Worm (Caenorhabditis elegans): Measurements from ENCODE around the gene K07D4.5.

DNA sequence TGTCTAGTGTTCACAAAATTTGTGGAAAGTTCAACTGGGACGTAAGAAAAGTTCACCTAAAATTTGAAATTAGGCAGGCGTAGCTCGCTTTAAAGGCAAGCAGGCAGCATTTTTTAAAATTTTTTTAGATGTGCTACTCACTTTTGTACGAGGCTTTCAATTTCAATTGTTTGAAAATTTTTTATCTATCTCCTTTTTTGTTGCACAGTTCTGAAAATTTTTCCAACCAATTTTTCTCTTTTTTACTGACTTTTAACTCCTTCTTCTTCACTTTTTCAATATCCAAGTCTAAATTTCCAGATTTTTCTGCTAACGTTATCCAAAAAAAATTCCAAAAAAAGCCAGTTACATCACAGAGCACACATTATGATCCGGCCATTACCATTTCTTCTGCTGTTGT lies 41.9 kb upstream of the K07D4.5 start, which contains the start of gene W06A11.1:
- TF ChIP-seq med-1 (GFP tag; optimal IDR thresholded peaks at IDR 0.05; ENCODE audit: insufficient read depth) (no peak), tab-1 (GFP tag; IDR thresholded peaks at IDR 0.05) (no peak), T22C8.4 (GFP tag; IDR thresholded peaks at IDR 0.05) (no peak)

Data from whole organism, midembryonic.